Worm (Caenorhabditis elegans) whole organism, L3 larva: Measurements from ENCODE around the gene sucl-2.

Source experiments
- ZK546.5 ChIP-seq: sonication (generic microtip); optimal IDR thresholded peaks from 2 replicates; lab custom pipeline; 2017; ENCODE audit warnings: missing biosample characterization, missing genetic modification characterization
- aly-2 ChIP-seq: fragments of 150-350 bp; optimal IDR thresholded peaks from 2 replicates; lab custom pipeline; 2014; ENCODE audit warnings: missing biosample characterization, missing genetic modification characterization
- ama-1 ChIP-seq: fragments of 150-350 bp; optimal IDR thresholded peaks from 2 replicates; lab custom pipeline; 2018
- ceh-16 ChIP-seq: sonication (generic microtip); optimal IDR thresholded peaks from 2 replicates; lab custom pipeline; 2017; ENCODE audit warnings: missing biosample characterization, missing genetic modification characterization
- ceh-28 ChIP-seq: fragments of 150-350 bp; optimal IDR thresholded peaks from 2 replicates; lab custom pipeline; 2014; ENCODE audit warnings: missing biosample characterization, missing genetic modification reagents, missing genetic modification characterization
- ceh-9 ChIP-seq: sonication (generic microtip); optimal IDR thresholded peaks from 2 replicates; lab custom pipeline; 2018; ENCODE audit warnings: missing biosample characterization, missing genetic modification characterization
- egl-27 ChIP-seq: sonication (generic microtip); optimal IDR thresholded peaks from 4 replicates; lab custom pipeline; 2017; ENCODE audit warnings: missing biosample characterization, missing genetic modification reagents, missing genetic modification characterization
- elt-1 ChIP-seq: fragments of 150-350 bp; optimal IDR thresholded peaks from 2 replicates; lab custom pipeline; 2014; ENCODE audit warnings: missing biosample characterization, missing genetic modification characterization
- elt-2 ChIP-seq: sonication (generic microtip); optimal IDR thresholded peaks from 2 replicates; lab custom pipeline; 2016; ENCODE audit warnings: missing genetic modification reagents, mild to moderate bottlenecking, missing genetic modification characterization, missing compliant biosample characterization
- fos-1 ChIP-seq: fragments of 150-350 bp; optimal IDR thresholded peaks from 2 replicates; lab custom pipeline; 2014; ENCODE audit warnings: missing biosample characterization, missing genetic modification characterization
- hmg-11 ChIP-seq: sonication (generic microtip); optimal IDR thresholded peaks from 2 replicates; lab custom pipeline; 2016; ENCODE audit warnings: missing genetic modification characterization, missing compliant biosample characterization
- lin-15B ChIP-seq: fragments of 150-350 bp; optimal IDR thresholded peaks from 2 replicates; lab custom pipeline; 2014; ENCODE audit warnings: missing biosample characterization, missing genetic modification characterization
- lsy-12 ChIP-seq: sonication (generic microtip); optimal IDR thresholded peaks from 2 replicates; lab custom pipeline; 2016; ENCODE audit warnings: mild to moderate bottlenecking, missing genetic modification characterization, missing compliant biosample characterization
- mdl-1 ChIP-seq: fragments of 150-350 bp; optimal IDR thresholded peaks from 2 replicates; lab custom pipeline; 2014; ENCODE audit warnings: missing biosample characterization, missing genetic modification characterization
- mml-1 ChIP-seq: fragments of 150-350 bp; sonication (generic microtip); optimal IDR thresholded peaks from 3 replicates; lab custom pipeline; 2014; ENCODE audit warnings: missing biosample characterization, missing genetic modification characterization
- nfya-1 ChIP-seq: sonication (generic microtip); optimal IDR thresholded peaks from 2 replicates; lab custom pipeline; 2017; ENCODE audit warnings: missing genetic modification characterization, mild to moderate bottlenecking, missing compliant biosample characterization, antibody characterized with exemption, moderate library complexity; ENCODE audit not compliant: insufficient read depth
- nhr-11 ChIP-seq: fragments of 150-350 bp; optimal IDR thresholded peaks from 2 replicates; lab custom pipeline; 2014; ENCODE audit warnings: missing biosample characterization, missing genetic modification characterization
- nhr-23 ChIP-seq: fragments of 150-350 bp; optimal IDR thresholded peaks from 2 replicates; lab custom pipeline; 2014; ENCODE audit warnings: missing biosample characterization, missing genetic modification reagents, missing genetic modification characterization
- nhr-237 ChIP-seq: fragments of 150-350 bp; optimal IDR thresholded peaks from 2 replicates; lab custom pipeline; 2014; ENCODE audit warnings: missing biosample characterization, missing genetic modification characterization
- nhr-25 ChIP-seq: sonication (generic microtip); optimal IDR thresholded peaks from 2 replicates; lab custom pipeline; 2017; ENCODE audit warnings: missing biosample characterization, missing genetic modification characterization
- nhr-28 ChIP-seq: fragments of 150-350 bp; optimal IDR thresholded peaks from 2 replicates; lab custom pipeline; 2014; ENCODE audit warnings: missing biosample characterization, missing genetic modification characterization
- nhr-67 ChIP-seq: fragments of 150-350 bp; optimal IDR thresholded peaks from 2 replicates; lab custom pipeline; 2014; ENCODE audit warnings: missing biosample characterization, missing genetic modification characterization
- nhr-76 ChIP-seq: fragments of 150-350 bp; sonication (generic microtip); optimal IDR thresholded peaks from 5 replicates; lab custom pipeline; 2014; ENCODE audit warnings: missing biosample characterization, missing genetic modification characterization
- pha-4 ChIP-seq: fragments of 150-350 bp; optimal IDR thresholded peaks from 2 replicates; lab custom pipeline; 2014; ENCODE audit warnings: missing biosample characterization, missing genetic modification reagents, missing genetic modification characterization
- pqm-1 ChIP-seq: fragments of 150-350 bp; optimal IDR thresholded peaks from 2 replicates; lab custom pipeline; 2017; ENCODE audit warnings: missing biosample characterization, missing genetic modification characterization, inconsistent platforms
- skn-1 ChIP-seq: fragments of 150-350 bp; optimal IDR thresholded peaks from 2 replicates; lab custom pipeline; 2014; ENCODE audit warnings: missing biosample characterization, missing genetic modification characterization
- snpc-4 ChIP-seq: fragments of 150-350 bp; optimal IDR thresholded peaks from 2 replicates; lab custom pipeline; 2014; ENCODE audit warnings: missing biosample characterization, missing genetic modification characterization
- tbx-2 ChIP-seq: sonication (generic microtip); optimal IDR thresholded peaks from 2 replicates; lab custom pipeline; 2016; ENCODE audit warnings: mild to moderate bottlenecking, missing genetic modification characterization, missing compliant biosample characterization
- zag-1 ChIP-seq: fragments of 150-350 bp; optimal IDR thresholded peaks from 2 replicates; lab custom pipeline; 2014; ENCODE audit warnings: missing biosample characterization, missing genetic modification characterization
- ztf-4 ChIP-seq: fragments of 150-350 bp; optimal IDR thresholded peaks from 2 replicates; lab custom pipeline; 2014; ENCODE audit warnings: missing biosample characterization, missing genetic modification characterization

sucl-2 gene

DNA sequence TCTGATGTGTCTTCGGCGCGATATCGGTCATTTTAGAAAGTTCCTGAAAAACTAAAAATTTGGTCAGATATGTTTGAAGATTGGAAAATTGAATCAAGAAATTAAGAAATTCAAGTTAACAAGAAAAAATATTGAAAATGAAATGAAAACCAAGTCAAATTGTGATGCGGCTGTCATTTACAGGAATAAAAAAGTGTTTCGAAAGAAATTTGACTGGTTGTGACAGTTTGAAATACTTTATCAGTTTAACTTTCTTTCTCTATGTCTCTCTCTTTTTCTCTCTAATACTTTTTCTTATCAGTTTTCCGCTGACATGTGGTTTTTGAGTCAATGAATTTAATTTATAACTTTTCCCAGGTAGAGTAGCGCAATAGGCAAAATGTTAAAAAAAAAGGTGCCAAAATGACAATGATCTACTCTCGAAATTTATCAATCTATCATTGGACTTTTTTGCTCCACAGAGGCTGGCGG, 34.9 kb upstream of the sucl-2 start, which contains the start of gene fbxa-55:
fbxa-55 (minus strand) TSS at position 51 of the 471 bp plus-strand sequence.
- peak; percentile 35 for TF ChIP-seq pqm-1 (tag; lab: Kevin White, UChicago)
- no peak for TF ChIP-seq nhr-237 (tag; lab: Kevin White, UChicago)
- peak; percentile 84 for TF ChIP-seq elt-2 (tag; lab: Kevin White, UChicago)
- no peak for TF ChIP-seq nhr-11 (tag; lab: Kevin White, UChicago)

DNA sequence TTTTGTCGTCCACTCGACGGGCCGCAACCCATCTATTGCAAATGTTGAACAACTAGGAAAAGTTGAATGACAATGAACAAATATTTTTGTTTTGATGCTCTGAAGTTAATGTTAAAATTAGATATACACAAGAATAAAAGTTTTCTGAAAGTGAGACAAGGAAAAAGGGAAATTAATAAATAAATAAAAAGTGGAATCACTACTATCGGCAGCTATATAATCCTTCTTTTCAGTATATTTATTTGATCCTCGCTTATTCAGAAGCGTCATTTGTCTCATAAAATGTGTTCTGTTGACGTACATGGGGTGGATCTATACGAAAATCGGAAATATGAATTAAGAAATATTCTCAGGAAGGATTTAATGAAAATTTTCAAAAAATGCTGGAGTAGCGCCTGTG, 25.0 kb upstream of the sucl-2 start, which contains the start of gene pef-1:
pef-1 (minus strand) TSS at position 101 of the 400 bp plus-strand sequence.
- TF ChIP-seq aly-2 (tag; lab: Kevin White, UChicago) (no peak), nhr-67 (no peak), ceh-28 (tag; lab: Kevin White, UChicago) (no peak)

DNA sequence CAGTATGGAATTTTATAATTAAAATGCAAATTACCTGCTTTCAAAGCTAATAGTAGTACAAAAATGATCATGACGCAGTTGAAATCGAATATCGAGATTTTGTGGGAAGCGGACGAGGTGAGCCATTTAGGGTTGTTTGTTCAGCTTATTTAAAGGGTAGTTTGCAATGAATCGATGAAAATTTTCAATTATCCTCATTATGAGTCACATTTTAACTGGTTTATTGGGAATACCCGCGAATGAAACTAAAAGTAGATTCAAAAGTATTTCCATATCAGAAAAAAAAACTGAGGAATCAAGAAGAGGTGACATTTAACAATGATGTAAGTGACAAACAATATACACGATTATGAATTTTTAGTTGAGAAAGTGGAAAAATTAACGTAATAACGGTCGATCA, 18.1 kb upstream of the sucl-2 start, which contains the start of gene F23H11.7:
F23H11.7 (minus strand) TSS at position 101 of the 400 bp plus-strand sequence.
- no peak for TF ChIP-seq ztf-4 (tag; lab: Kevin White, UChicago)
- no peak for TF ChIP-seq tbx-2 (tag; lab: Kevin White, UChicago)
- no peak for TF ChIP-seq lsy-12 (tag; lab: Kevin White, UChicago)
- no peak for TF ChIP-seq ceh-16
- no peak for TF ChIP-seq ceh-9 (tag; lab: Kevin White, UChicago)
- no peak for TF ChIP-seq nhr-28 (tag; lab: Kevin White, UChicago)
- no peak for TF ChIP-seq ama-1 (lab: Kevin White, UChicago)
- TF ChIP-seq nfya-1 (tag; lab: Kevin White, UChicago) = no peak
- no peak for TF ChIP-seq zag-1

DNA sequence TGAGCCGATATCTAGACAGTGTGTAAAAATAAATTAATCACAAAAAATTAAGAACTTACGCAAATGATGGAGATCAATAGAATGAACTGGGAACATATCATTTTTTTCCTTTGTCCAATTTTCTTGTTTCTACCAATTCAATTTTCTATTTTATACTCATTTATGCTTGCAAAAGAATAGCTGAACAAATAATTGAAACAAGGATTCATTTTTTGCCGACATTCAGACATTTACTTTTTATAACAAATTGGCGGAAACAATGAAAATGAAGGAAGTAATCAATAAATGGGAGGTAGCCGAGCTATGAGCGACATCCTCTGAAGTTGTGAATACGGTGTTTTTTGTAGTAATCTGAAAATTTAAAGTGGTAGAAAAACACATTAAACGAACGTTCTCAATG, 15.7 kb upstream of the sucl-2 start, which contains the start of gene idpp-13:
idpp-13 (minus strand) TSS at position 101 of the 400 bp plus-strand sequence.
- TF ChIP-seq nfya-1 (tag; lab: Kevin White, UChicago) = no peak
- no peak for TF ChIP-seq nhr-25 (tag; lab: Kevin White, UChicago)
- TF ChIP-seq nhr-76 (tag; lab: Kevin White, UChicago) = no peak
- no peak for TF ChIP-seq nhr-237 (tag; lab: Kevin White, UChicago)
- no peak for TF ChIP-seq ztf-4 (tag; lab: Kevin White, UChicago)
- no peak for TF ChIP-seq nhr-23 (tag; lab: Kevin White, UChicago)
- no peak for TF ChIP-seq mdl-1
- no peak for TF ChIP-seq tbx-2 (tag; lab: Kevin White, UChicago)

DNA sequence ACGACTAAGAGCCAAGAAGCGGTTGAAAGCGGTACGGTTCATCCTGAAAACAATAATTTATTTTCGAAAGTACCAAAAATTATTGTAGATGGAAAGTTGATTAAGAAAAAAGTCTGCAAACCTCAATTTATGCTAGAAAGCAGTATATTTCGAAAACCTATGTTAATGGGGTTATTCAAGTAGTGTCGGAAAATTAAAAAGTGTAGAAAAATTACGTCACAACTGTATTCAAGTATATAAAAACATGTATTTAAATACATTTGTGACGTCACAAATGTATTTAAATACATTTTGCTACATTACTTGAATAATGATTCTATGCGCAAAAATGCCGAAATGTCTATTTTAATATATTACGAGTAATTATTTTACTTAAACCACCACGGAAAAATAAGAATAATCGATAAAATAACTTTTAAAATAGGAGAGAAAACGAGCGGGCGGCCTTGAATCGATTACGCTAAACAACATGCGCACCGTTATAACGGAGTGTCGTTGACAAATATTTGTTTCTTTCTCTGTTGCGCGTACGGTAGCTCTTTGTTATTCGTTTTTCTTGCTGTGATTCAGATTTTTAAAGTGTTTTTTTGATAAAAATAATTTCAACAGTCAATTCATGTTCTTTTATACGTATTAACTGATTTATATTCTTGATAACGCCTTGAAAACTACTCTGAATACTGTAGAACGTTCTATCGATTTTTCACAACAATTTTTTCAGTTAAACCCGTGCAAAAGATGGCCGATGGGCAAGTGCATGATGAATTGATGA, 9.5 kb upstream of the sucl-2 start, which contains the start of the genes F23H11.5 and bra-2:
F23H11.5 (minus strand) TSS at position 51 of the 772 bp plus-strand sequence.
bra-2 (plus strand) TSS at position 722 of the 772 bp plus-strand sequence.
- TF ChIP-seq skn-1 (tag; lab: Kevin White, UChicago) (no peak), aly-2 (tag; lab: Kevin White, UChicago) (no peak), nfya-1 (tag; lab: Kevin White, UChicago) (peak; percentile 50), hmg-11 (no peak), ceh-28 (tag; lab: Kevin White, UChicago) (peak; percentile 66), mml-1 (tag; lab: Kevin White, UChicago) (no peak), snpc-4 (tag; lab: Kevin White, UChicago) (peak; percentile 54), pha-4 (tag; lab: Kevin White, UChicago) (peak; percentile 62), fos-1 (tag; lab: Kevin White, UChicago) (no peak), lin-15B (tag; lab: Kevin White, UChicago) (peak; percentile 39), elt-2 (tag; lab: Kevin White, UChicago) (peak; percentile 19), nhr-23 (tag; lab: Kevin White, UChicago) (peak; percentile 13), nhr-25 (tag; lab: Kevin White, UChicago) (peak; percentile 64)

DNA sequence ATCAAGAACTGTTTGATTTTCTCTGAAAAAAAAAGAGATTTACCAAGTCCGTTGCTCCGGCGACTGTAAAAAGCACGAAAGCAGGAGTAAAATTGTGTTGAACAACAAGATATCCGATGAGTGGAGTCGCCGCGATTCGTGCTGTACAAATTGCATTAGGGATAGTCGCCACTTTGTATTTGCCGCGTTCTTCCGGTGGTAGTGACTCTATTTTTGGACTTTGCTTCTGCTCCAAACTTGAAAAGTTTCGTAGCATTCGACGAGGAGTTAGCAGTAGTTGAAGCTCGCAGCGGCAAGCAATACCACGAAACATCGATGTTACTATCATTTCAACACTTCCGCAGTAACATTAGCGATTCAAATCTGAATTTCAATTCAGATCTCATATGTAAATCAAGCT, 8.3 kb upstream of the sucl-2 start, which contains the start of gene crls-1:
crls-1 (minus strand) TSS at position 363 of the 400 bp plus-strand sequence.
- no peak for TF ChIP-seq elt-1
- no peak for TF ChIP-seq hmg-11
- peak; percentile 51 for TF ChIP-seq ama-1 (lab: Kevin White, UChicago)
- TF ChIP-seq egl-27 (tag; lab: Kevin White, UChicago) = no peak
- no peak for TF ChIP-seq tbx-2 (tag; lab: Kevin White, UChicago)
- TF ChIP-seq ZK546.5 (tag; lab: Kevin White, UChicago) = no peak
- TF ChIP-seq lsy-12 (tag; lab: Kevin White, UChicago) = no peak
